Fruit fly (Drosophila melanogaster): ENCODE results near the gene Hmgcl.

Gene Hmgcl

DNA sequence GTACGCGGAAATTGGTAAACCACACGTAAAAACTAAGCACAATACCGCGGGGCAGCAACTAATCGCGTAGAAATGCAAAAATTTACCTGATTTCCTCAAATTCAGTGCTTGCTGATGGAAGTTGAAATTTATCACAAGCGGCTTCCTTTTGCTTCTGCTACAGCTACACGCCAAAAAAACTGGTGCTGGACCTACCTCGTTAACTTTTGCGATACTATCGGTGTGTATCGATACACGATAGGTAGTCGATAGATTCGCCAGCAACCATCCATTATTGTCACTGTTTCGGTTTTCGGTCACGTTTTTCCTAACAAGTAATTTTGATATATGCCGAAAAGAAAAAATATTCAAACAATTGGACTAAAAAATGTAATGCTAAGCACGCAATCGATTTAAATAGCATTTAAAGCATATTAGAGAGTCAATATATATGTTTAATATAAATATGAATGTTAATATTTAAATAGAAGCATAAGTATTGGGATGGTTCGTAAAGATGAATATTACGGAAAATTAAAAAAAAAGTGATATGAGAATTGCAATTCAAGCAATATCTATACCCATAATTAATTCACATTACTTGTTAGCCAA lies 7.3 kb downstream of the Hmgcl start, which contains the start of gene Sumo (continued):
- TF ChIP-seq pita (GFP tag; optimal IDR thresholded peaks at IDR 0.05), result no peak
- peak; percentile 16; the same call in 1 of the 3 replicates for TF ChIP-seq ken (GFP tag; IDR thresholded peaks at IDR 0.05)
- no peak for TF ChIP-seq Nf-YA (GFP tag; IDR thresholded peaks at IDR 0.05)
- peak; percentile 100 for TF ChIP-seq mld (GFP tag; IDR thresholded peaks at IDR 0.05; ENCODE audit: partially characterized antibody)
- TF ChIP-seq Rx (GFP tag; IDR thresholded peaks at IDR 0.05), result no peak
- no peak for TF ChIP-seq tup (GFP tag; optimal IDR thresholded peaks at IDR 0.05)
- TF ChIP-seq nerfin-2 (GFP tag; IDR thresholded peaks at IDR 0.05; ENCODE audit: partially characterized antibody), result peak; percentile 98
- peak; percentile 98 for TF ChIP-seq chinmo (GFP tag; IDR thresholded peaks at IDR 0.05; ENCODE audit: partially characterized antibody)
- TF ChIP-seq CG16813 (GFP tag; IDR thresholded peaks at IDR 0.05; ENCODE audit: partially characterized antibody), result peak; percentile 100
- TF ChIP-seq Dek (tag; optimal IDR thresholded peaks at IDR 0.05), result peak; percentile 42
- no peak for TF ChIP-seq Ravus (GFP tag; IDR thresholded peaks at IDR 0.05)
- no peak for TF ChIP-seq sens-2 (GFP tag; IDR thresholded peaks at IDR 0.05)
- TF ChIP-seq CG15696 (tag; optimal IDR thresholded peaks at IDR 0.05), result no peak
- TF ChIP-seq Blimp-1 (GFP tag; optimal IDR thresholded peaks at IDR 0.05), result no peak
- peak; percentile 21 for TF ChIP-seq gem (tag; optimal IDR thresholded peaks at IDR 0.05)
- TF ChIP-seq CG17802 (tag; optimal IDR thresholded peaks at IDR 0.05), result no peak
- TF ChIP-seq Pdp1 (GFP tag; optimal IDR thresholded peaks at IDR 0.05), result no peak
- no peak for TF ChIP-seq lov (optimal IDR thresholded peaks at IDR 0.05)
- TF ChIP-seq lov (GFP tag; IDR thresholded peaks at IDR 0.05), result 0 out of 3 replicates have a peak, but pooled peaks have one; percentile 38
- no peak for TF ChIP-seq CG6254 (GFP tag; optimal IDR thresholded peaks at IDR 0.05)
- 0 out of 2 replicates have a peak, but pooled peaks have one; percentile 12 for TF ChIP-seq Taf1 (GFP tag; IDR thresholded peaks at IDR 0.05)
- TF ChIP-seq ttk (GFP tag; IDR thresholded peaks at IDR 0.05), result no peak
- no peak for TF ChIP-seq B-H1 (GFP tag; IDR thresholded peaks at IDR 0.05)
- no peak for TF ChIP-seq CG18599 (GFP tag; optimal IDR thresholded peaks at IDR 0.05)
- TF ChIP-seq MTF-1 (GFP tag; optimal IDR thresholded peaks at IDR 0.05; ENCODE audit: borderline replicate concordance), result no peak
- TF ChIP-seq Gug (GFP tag; IDR thresholded peaks at IDR 0.05), result peak; percentile 83; the same call in 2 of the 4 replicates
- TF ChIP-seq Deaf1 (tag; optimal IDR thresholded peaks at IDR 0.05), result no peak
- TF ChIP-seq Adf1 (GFP tag; IDR thresholded peaks at IDR 0.05), result no peak
- TF ChIP-seq kay (GFP tag; optimal IDR thresholded peaks at IDR 0.05), result no peak
- TF ChIP-seq CG16779 (GFP tag; IDR thresholded peaks at IDR 0.05), result no peak
- TF ChIP-seq Optix (GFP tag; IDR thresholded peaks at IDR 0.05), result no peak
- no peak for TF ChIP-seq CG8924 (tag; optimal IDR thresholded peaks at IDR 0.05)
- peak; percentile 25 for TF ChIP-seq Usf (GFP tag; optimal IDR thresholded peaks at IDR 0.05)
- TF ChIP-seq CG2199 (GFP tag; IDR thresholded peaks at IDR 0.05), result no peak
- TF ChIP-seq stc (GFP tag; IDR thresholded peaks at IDR 0.05), result no peak
- no peak for TF ChIP-seq CG5245 (GFP tag; optimal IDR thresholded peaks at IDR 0.05)
- TF ChIP-seq Mad (GFP tag; optimal IDR thresholded peaks at IDR 0.05), result no peak
- TF ChIP-seq HmgZ (tag; optimal IDR thresholded peaks at IDR 0.05), result no peak
- peak; percentile 100 for TF ChIP-seq ato (GFP tag; IDR thresholded peaks at IDR 0.05; ENCODE audit: partially characterized antibody)
- TF ChIP-seq gro (GFP tag; optimal IDR thresholded peaks at IDR 0.05), result no peak
- TF ChIP-seq Ada2b (GFP tag; IDR thresholded peaks at IDR 0.05), result no peak
- TF ChIP-seq Ptx1 (GFP tag; IDR thresholded peaks at IDR 0.05), result no peak
- no peak for TF ChIP-seq CG11247 (GFP tag; IDR thresholded peaks at IDR 0.05)
- peak; percentile 43 for TF ChIP-seq CG9797 (GFP tag; optimal IDR thresholded peaks at IDR 0.05)
- TF ChIP-seq Sry-β (GFP tag; optimal IDR thresholded peaks at IDR 0.05), result peak; percentile 40
- TF ChIP-seq vnd (GFP tag; IDR thresholded peaks at IDR 0.05; ENCODE audit: partially characterized antibody), result peak; percentile 99
- peak; percentile 21 for TF ChIP-seq CG12155 (GFP tag; optimal IDR thresholded peaks at IDR 0.05)
- peak; percentile 80 for TF ChIP-seq Doc3 (GFP tag; IDR thresholded peaks at IDR 0.05; ENCODE audit: partially characterized antibody)
- TF ChIP-seq CG15269 (tag; optimal IDR thresholded peaks at IDR 0.05), result no peak
- no peak for TF ChIP-seq CG7271 (tag; optimal IDR thresholded peaks at IDR 0.05)
